Fruit fly (Drosophila melanogaster): ENCODE measurements around the gene Grx1.

The Grx1 gene

dm6 chr3L:18848436-18848835 is 20.6 kb upstream of the Grx1 start (continued):
- TF ChIP-seq Dip3 (GFP tag; optimal IDR thresholded peaks at IDR 0.05) (peak; percentile 76), Sin3A (optimal IDR thresholded peaks at IDR 0.05) (no peak), en (GFP tag; optimal IDR thresholded peaks at IDR 0.05) (peak; percentile 60), CG2199 (GFP tag; IDR thresholded peaks at IDR 0.05) (peak; percentile 95), ttk (GFP tag; IDR thresholded peaks at IDR 0.05) (no peak; the same call in 1 of the 2 replicates), toy (GFP tag; IDR thresholded peaks at IDR 0.05) (no peak), otp (GFP tag; IDR thresholded peaks at IDR 0.05) (no peak), sna (GFP tag; IDR thresholded peaks at IDR 0.05; ENCODE audit: partially characterized antibody) (no peak), CG10274 (GFP tag; optimal IDR thresholded peaks at IDR 0.05) (peak; percentile 29), CG13894 (tag; optimal IDR thresholded peaks at IDR 0.05) (peak; percentile 17), dati (GFP tag; IDR thresholded peaks at IDR 0.05) (no peak), emc (GFP tag; optimal IDR thresholded peaks at IDR 0.05) (no peak), Atf-2 (GFP tag; optimal IDR thresholded peaks at IDR 0.05) (peak; percentile 73), CG6272 (GFP tag; IDR thresholded peaks at IDR 0.05) (no peak), Hsf (GFP tag; optimal IDR thresholded peaks at IDR 0.05) (peak; percentile 80), dm (GFP tag; optimal IDR thresholded peaks at IDR 0.05) (peak; percentile 77), Ptx1 (GFP tag; IDR thresholded peaks at IDR 0.05) (no peak), CHES-1-like (GFP tag; optimal IDR thresholded peaks at IDR 0.05) (peak; percentile 66), Hmr (GFP tag; optimal IDR thresholded peaks at IDR 0.05) (no peak), CG2678 (tag; optimal IDR thresholded peaks at IDR 0.05) (no peak), CG13296 (GFP tag; optimal IDR thresholded peaks at IDR 0.05) (peak; percentile 67), Chrac-16 (GFP tag; optimal IDR thresholded peaks at IDR 0.05) (peak; percentile 67), Sox100B (GFP tag; optimal IDR thresholded peaks at IDR 0.05) (peak; percentile 0), Asciz (GFP tag; optimal IDR thresholded peaks at IDR 0.05) (peak; percentile 38), CG1529 (GFP tag; optimal IDR thresholded peaks at IDR 0.05) (peak; percentile 63), sim (GFP tag; IDR thresholded peaks at IDR 0.05) (no peak), shn (GFP tag; optimal IDR thresholded peaks at IDR 0.05) (no peak), danr (GFP tag; IDR thresholded peaks at IDR 0.05) (no peak), CG17912 (GFP tag; optimal IDR thresholded peaks at IDR 0.05) (peak; percentile 36), Ssrp (tag; optimal IDR thresholded peaks at IDR 0.05) (peak; percentile 43), fd96Cb (tag; optimal IDR thresholded peaks at IDR 0.05) (peak; percentile 14), wor (GFP tag; IDR thresholded peaks at IDR 0.05) (no peak), repo (GFP tag; optimal IDR thresholded peaks at IDR 0.05) (peak; percentile 51), lola (GFP tag; optimal IDR thresholded peaks at IDR 0.05) (peak in 1 of 3 experiments; percentile 23), CG16813 (GFP tag; IDR thresholded peaks at IDR 0.05; ENCODE audit: partially characterized antibody) (no peak), CG10431 (GFP tag; optimal IDR thresholded peaks at IDR 0.05) (peak; percentile 5), gem (tag; optimal IDR thresholded peaks at IDR 0.05) (peak; percentile 61), B-H2 (GFP tag; optimal IDR thresholded peaks at IDR 0.05) (peak; percentile 62), Hmx (GFP tag; optimal IDR thresholded peaks at IDR 0.05) (no peak), psq (GFP tag; optimal IDR thresholded peaks at IDR 0.05) (peak; percentile 16), vvl (GFP tag; IDR thresholded peaks at IDR 0.05) (peak; percentile 82; the same call in 1 of the 2 replicates), inv (GFP tag; IDR thresholded peaks at IDR 0.05; ENCODE audit: partially characterized antibody) (no peak; the same call in 1 of the 2 replicates), row (GFP tag; IDR thresholded peaks at IDR 0.05) (no peak), jigr1 (GFP tag; IDR thresholded peaks at IDR 0.05) (no peak), CG10209 (GFP tag; optimal IDR thresholded peaks at IDR 0.05) (peak; percentile 67), caup (GFP tag; optimal IDR thresholded peaks at IDR 0.05; ENCODE audit: severe bottlenecking) (peak; percentile 69), CG31365 (tag; optimal IDR thresholded peaks at IDR 0.05) (peak; percentile 21), sens (GFP tag) (peak; percentile 95), CG9609 (GFP tag; optimal IDR thresholded peaks at IDR 0.05) (peak; percentile 61), CG6175 (GFP tag; IDR thresholded peaks at IDR 0.05) (no peak), ewg (GFP tag; optimal IDR thresholded peaks at IDR 0.05) (peak; percentile 62), klu (GFP tag; IDR thresholded peaks at IDR 0.05) (no peak)
